Fruit fly (Drosophila melanogaster) whole organism, pupa: ENCODE measurements around the gene Vps13B.

Experiments
- CG10348 ChIP-seq: fragments of 200-800 bp; sonication (Bioruptor generic); IDR thresholded peaks from 2 replicates; pipeline ENCODE4 v1.3.6; 2022; ENCODE audit warnings: missing biosample characterization, missing genetic modification characterization
- CG12605 ChIP-seq: fragments of 200-800 bp; sonication (Bioruptor generic); IDR thresholded peaks from 2 replicates; pipeline ENCODE4 v1.3.6; 2022; ENCODE audit warnings: missing biosample characterization, missing genetic modification characterization
- EcR ChIP-seq: fragments of 200-800 bp; sonication (Bioruptor generic); optimal IDR thresholded peaks from 3 replicates; lab custom pipeline; 2019; ENCODE audit warnings: missing biosample characterization, missing genetic modification characterization, mild to moderate bottlenecking, moderate library complexity, missing genetic modification reagents
- Pif1B ChIP-seq: fragments of 200-800 bp; sonication (Bioruptor generic); optimal IDR thresholded peaks from 3 replicates; lab custom pipeline; 2016; ENCODE audit warnings: missing biosample characterization, missing genetic modification characterization
- fd96Ca ChIP-seq: fragments of 200-800 bp; sonication (Bioruptor generic); IDR thresholded peaks from 3 replicates; pipeline ENCODE4 v1.3.6; 2022; ENCODE audit warnings: missing biosample characterization, missing genetic modification characterization

DNA sequence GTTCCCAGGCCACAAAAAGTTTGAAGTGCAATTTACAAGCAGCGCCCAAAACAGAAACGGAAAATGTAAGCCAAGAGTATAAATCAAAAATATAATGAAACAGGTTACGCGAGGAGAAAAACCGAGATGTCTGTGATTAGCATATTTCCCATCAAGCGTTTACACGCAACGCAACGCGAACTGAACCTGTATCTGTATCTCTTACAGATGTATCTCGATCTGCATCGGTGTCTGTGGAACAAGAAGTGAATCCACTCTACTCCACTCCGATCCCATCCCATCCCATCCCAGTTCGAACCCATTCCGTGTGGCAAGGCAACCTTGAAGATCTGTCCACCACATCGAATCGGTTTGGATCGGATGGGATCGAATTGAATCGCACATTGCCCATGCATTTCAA lies 48.1 kb downstream of the Vps13B start:
- TF ChIP-seq CG10348 (GFP tag; lab: Robert Waterston, UW), result no peak
- TF ChIP-seq fd96Ca (GFP tag; lab: Robert Waterston, UW), result no peak
- no peak for TF ChIP-seq Pif1B
- no peak for TF ChIP-seq EcR (GFP tag; lab: Kevin White, UChicago)
- TF ChIP-seq CG12605 (GFP tag; lab: Robert Waterston, UW), result no peak
